Fruit fly (Drosophila melanogaster) whole organism, embryonic: ENCODE measurements around the gene Chrac-16.

Source experiments
- CG10431 ChIP-seq: fragments of 200-800 bp; sonication (Bioruptor generic); optimal IDR thresholded peaks from 3 replicates; lab custom pipeline; 2018; ENCODE audit warnings: missing biosample characterization, mild to moderate bottlenecking, missing genetic modification characterization
- CG10654 ChIP-seq: fragments of 200-800 bp; sonication (Bioruptor generic); optimal IDR thresholded peaks from 2 replicates; lab custom pipeline; 2016; ENCODE audit warnings: missing biosample characterization, missing genetic modification characterization
- CG10979 ChIP-seq: fragments of 200-800 bp; sonication (Bioruptor generic); optimal IDR thresholded peaks from 2 replicates; lab custom pipeline; 2018; ENCODE audit warnings: missing biosample characterization, mild to moderate bottlenecking, missing genetic modification characterization, moderate library complexity
- CG13287 ChIP-seq: fragments of 200-800 bp; sonication (Bioruptor generic); IDR thresholded peaks from 2 replicates; pipeline ENCODE4 v1.3.6; 2022; ENCODE audit warnings: missing biosample characterization, missing genetic modification characterization; ENCODE audit not compliant: partially characterized antibody
- CG14014 ChIP-seq: fragments of 200-800 bp; sonication (Bioruptor generic); IDR thresholded peaks from 2 replicates; pipeline ENCODE4 v1.3.6; 2022; ENCODE audit warnings: missing biosample characterization, missing genetic modification characterization
- CG16813 ChIP-seq: fragments of 200-800 bp; sonication (Bioruptor generic); IDR thresholded peaks from 3 replicates; pipeline ENCODE4 v1.3.6; 2022; ENCODE audit warnings: missing biosample characterization, missing genetic modification characterization; ENCODE audit not compliant: partially characterized antibody
- CG17186 ChIP-seq: fragments of 200-800 bp; sonication (Bioruptor generic); optimal IDR thresholded peaks from 3 replicates; lab custom pipeline; 2017; ENCODE audit warnings: missing biosample characterization, missing genetic modification reagents, missing genetic modification characterization
- CG17612 ChIP-seq: fragments of 200-800 bp; sonication (Bioruptor generic); IDR thresholded peaks from 2 replicates; pipeline ENCODE4 v1.3.6; 2022; ENCODE audit warnings: missing biosample characterization, missing genetic modification characterization
- CG17912 ChIP-seq: fragments of 200-800 bp; sonication (Bioruptor generic); optimal IDR thresholded peaks from 2 replicates; lab custom pipeline; 2018; ENCODE audit warnings: missing biosample characterization, mild to moderate bottlenecking, missing genetic modification characterization
- CG2678 ChIP-seq: fragments of 200-800 bp; sonication (Bioruptor generic); optimal IDR thresholded peaks from 3 replicates; lab custom pipeline; 2019; ENCODE audit warnings: missing biosample characterization, mild to moderate bottlenecking, missing genetic modification characterization, moderate library complexity
- CG31388 ChIP-seq: fragments of 200-800 bp; sonication (Bioruptor generic); optimal IDR thresholded peaks from 2 replicates; lab custom pipeline; 2016; ENCODE audit warnings: missing biosample characterization, missing genetic modification characterization
- CG3847 ChIP-seq: fragments of 200-800 bp; sonication (Bioruptor generic); IDR thresholded peaks from 2 replicates; pipeline ENCODE4 v1.3.6; 2022; ENCODE audit warnings: missing biosample characterization, missing genetic modification characterization
- CG4360 ChIP-seq: fragments of 200-800 bp; sonication (Bioruptor generic); IDR thresholded peaks from 2 replicates; pipeline ENCODE4 v1.3.6; 2022; ENCODE audit warnings: missing biosample characterization, missing genetic modification characterization
- CG5180 ChIP-seq: fragments of 200-800 bp; sonication (Bioruptor generic); optimal IDR thresholded peaks from 3 replicates; lab custom pipeline; 2017; ENCODE audit warnings: missing biosample characterization, missing genetic modification characterization, mild to moderate bottlenecking, moderate library complexity, missing genetic modification reagents
- CG6854 ChIP-seq: fragments of 200-800 bp; sonication (Bioruptor generic); optimal IDR thresholded peaks from 3 replicates; lab custom pipeline; 2017; ENCODE audit warnings: missing biosample characterization, mild to moderate bottlenecking, missing genetic modification characterization
- D19B ChIP-seq: fragments of 200-800 bp; sonication (Bioruptor generic); optimal IDR thresholded peaks from 2 replicates; lab custom pipeline; 2017; ENCODE audit warnings: missing biosample characterization, mild to moderate bottlenecking, missing genetic modification characterization
- Dbx ChIP-seq: fragments of 200-800 bp; sonication (Bioruptor generic); IDR thresholded peaks from 3 replicates; pipeline ENCODE4 v1.3.6; 2022; ENCODE audit warnings: missing biosample characterization, missing genetic modification characterization
- Deaf1 ChIP-seq: fragments of 200-800 bp; optimal IDR thresholded peaks from 3 replicates; lab custom pipeline; 2019; ENCODE audit warnings: missing biosample characterization, mild to moderate bottlenecking, missing genetic modification characterization, moderate library complexity
- Dip3 ChIP-seq: fragments of 200-800 bp; sonication (Bioruptor generic); optimal IDR thresholded peaks from 3 replicates; lab custom pipeline; 2016; ENCODE audit warnings: missing biosample characterization, missing genetic modification characterization
- E2f1 ChIP-seq: fragments of 200-800 bp; sonication (Bioruptor generic); IDR thresholded peaks from 2 replicates; pipeline ENCODE4 v1.3.6; 2022; ENCODE audit warnings: missing biosample characterization, missing genetic modification characterization
- Ets97D ChIP-seq: fragments of 200-800 bp; sonication (Bioruptor generic); optimal IDR thresholded peaks from 3 replicates; lab custom pipeline; 2016; ENCODE audit warnings: missing biosample characterization, missing genetic modification characterization
- H15 ChIP-seq: fragments of 200-800 bp; sonication (Bioruptor generic); IDR thresholded peaks from 3 replicates; pipeline ENCODE4 v1.3.6; 2022; ENCODE audit warnings: missing biosample characterization, missing genetic modification characterization
- HmgZ ChIP-seq: fragments of 200-800 bp; sonication (Bioruptor generic); optimal IDR thresholded peaks from 2 replicates; lab custom pipeline; 2018; ENCODE audit warnings: missing biosample characterization, mild to moderate bottlenecking, missing genetic modification characterization
- Lim3 ChIP-seq: fragments of 200-800 bp; sonication (Bioruptor generic); IDR thresholded peaks from 2 replicates; pipeline ENCODE4 v1.3.6; 2022; ENCODE audit warnings: missing biosample characterization, missing genetic modification characterization
- Meics ChIP-seq: fragments of 200-800 bp; sonication (Bioruptor generic); optimal IDR thresholded peaks from 2 replicates; lab custom pipeline; 2017; ENCODE audit warnings: missing biosample characterization, mild to moderate bottlenecking, missing genetic modification characterization
- Neu2 ChIP-seq: fragments of 200-800 bp; sonication (Bioruptor generic); optimal IDR thresholded peaks from 3 replicates; lab custom pipeline; 2016; ENCODE audit warnings: missing biosample characterization, missing genetic modification characterization, borderline replicate concordance
- Rfx ChIP-seq: fragments of 200-800 bp; sonication (Bioruptor generic); IDR thresholded peaks from 2 replicates; pipeline ENCODE4 v1.3.6; 2022; ENCODE audit warnings: missing biosample characterization, missing genetic modification characterization
- Tbp ChIP-seq: fragments of >200 bp; optimal IDR thresholded peaks from 2 replicates; lab custom pipeline; 2018; ENCODE audit warnings: missing biosample characterization, missing genetic modification characterization
- ap ChIP-seq: fragments of 200-800 bp; sonication (Bioruptor generic); IDR thresholded peaks from 2 replicates; pipeline ENCODE4 v1.3.6; 2022; ENCODE audit warnings: missing biosample characterization, missing genetic modification characterization
- ash1 ChIP-seq: fragments of 200-800 bp; sonication (Bioruptor generic); optimal IDR thresholded peaks from 2 replicates; lab custom pipeline; 2018; ENCODE audit warnings: missing biosample characterization, mild to moderate bottlenecking, missing genetic modification characterization
- cad ChIP-seq: fragments of >200 bp; optimal IDR thresholded peaks from 2 replicates; lab custom pipeline; 2017; ENCODE audit warnings: missing biosample characterization, missing genetic modification characterization
- chm ChIP-seq: fragments of 200-800 bp; sonication (Bioruptor generic); IDR thresholded peaks from 2 replicates; pipeline ENCODE4 v1.3.6; 2022; ENCODE audit warnings: missing biosample characterization, missing genetic modification characterization
- danr ChIP-seq: fragments of 200-800 bp; sonication (Bioruptor generic); IDR thresholded peaks from 2 replicates; pipeline ENCODE4 v1.3.6; 2022; ENCODE audit warnings: missing biosample characterization, missing genetic modification characterization
- dm ChIP-seq: fragments of 200-800 bp; sonication (Bioruptor generic); optimal IDR thresholded peaks from 3 replicates; lab custom pipeline; 2016; ENCODE audit warnings: missing biosample characterization, missing genetic modification characterization
- dysf ChIP-seq: fragments of 200-800 bp; sonication (Bioruptor generic); IDR thresholded peaks from 3 replicates; pipeline ENCODE4 v1.3.6; 2022; ENCODE audit warnings: missing biosample characterization, missing genetic modification characterization
- ftz-f1 ChIP-seq: fragments of 200-800 bp; sonication (Bioruptor generic); optimal IDR thresholded peaks from 2 replicates; lab custom pipeline; 2016; ENCODE audit warnings: missing biosample characterization, missing genetic modification characterization
- gcm ChIP-seq: fragments of 200-800 bp; sonication (Bioruptor generic); optimal IDR thresholded peaks from 2 replicates; lab custom pipeline; 2019; ENCODE audit warnings: missing biosample characterization, mild to moderate bottlenecking, missing genetic modification characterization, moderate library complexity
- her ChIP-seq: fragments of 200-800 bp; sonication (Bioruptor generic); optimal IDR thresholded peaks from 2 replicates; lab custom pipeline; 2016; ENCODE audit warnings: missing biosample characterization, missing genetic modification characterization
- insv ChIP-seq, 2 experiments: fragments of 200-800 bp; sonication (Bioruptor generic); optimal IDR thresholded peaks; 3 replicates each; lab custom pipeline; 2016 to 2018; ENCODE audit warnings: missing biosample characterization in 2 of 2, missing genetic modification characterization in 2 of 2
- nerfin-2 ChIP-seq: fragments of 200-800 bp; sonication (Bioruptor generic); IDR thresholded peaks from 2 replicates; pipeline ENCODE4 v1.3.6; 2022; ENCODE audit warnings: missing biosample characterization, missing genetic modification characterization; ENCODE audit not compliant: partially characterized antibody
- pb ChIP-seq: fragments of 200-800 bp; sonication (Bioruptor generic); optimal IDR thresholded peaks from 3 replicates; lab custom pipeline; 2016; ENCODE audit warnings: missing biosample characterization, missing genetic modification characterization
- sc ChIP-seq, 3 experiments: fragments of >200 bp in 2 of 3; fragments of 200-800 bp in 1 of 3; sonication (Bioruptor generic) in 1 of 3; optimal IDR thresholded peaks; 2 replicates in 2 of 3; 3 replicates in 1 of 3; lab custom pipeline; 2017; ENCODE audit warnings: mild to moderate bottlenecking in 1 of 3, missing biosample characterization in 1 of 3, missing genetic modification characterization in 1 of 3, missing genetic modification reagents in 1 of 3
- sens ChIP-seq: fragments of 200-800 bp; sonication (Bioruptor generic); peaks from one replicate; lab custom pipeline; 2016; ENCODE audit warnings: missing biosample characterization, missing genetic modification characterization
- sim ChIP-seq: fragments of 200-800 bp; sonication (Bioruptor generic); IDR thresholded peaks from 2 replicates; pipeline ENCODE4 v1.3.6; 2022; ENCODE audit warnings: missing biosample characterization, missing genetic modification characterization
- sima ChIP-seq: fragments of 200-800 bp; sonication (Bioruptor generic); optimal IDR thresholded peaks from 2 replicates; lab custom pipeline; 2016; ENCODE audit warnings: missing biosample characterization, missing genetic modification characterization
- twi ChIP-seq: fragments of 200-800 bp; optimal IDR thresholded peaks from 2 replicates; lab custom pipeline; 2019; ENCODE audit warnings: missing biosample characterization, mild to moderate bottlenecking, missing genetic modification characterization, moderate library complexity
- vnd ChIP-seq: fragments of 200-800 bp; sonication (Bioruptor generic); IDR thresholded peaks from 3 replicates; pipeline ENCODE4 v1.3.6; 2022; ENCODE audit warnings: missing biosample characterization, missing genetic modification characterization; ENCODE audit not compliant: partially characterized antibody
- wor ChIP-seq: fragments of 200-800 bp; sonication (Bioruptor generic); IDR thresholded peaks from 2 replicates; pipeline ENCODE4 v1.3.6; 2022; ENCODE audit warnings: missing biosample characterization, missing genetic modification characterization
- z ChIP-seq: fragments of 200-800 bp; sonication (Bioruptor generic); IDR thresholded peaks from 3 replicates; pipeline ENCODE4 v1.3.6; 2022; ENCODE audit warnings: missing biosample characterization, missing genetic modification characterization
- zfh2 ChIP-seq: fragments of 200-800 bp; sonication (Bioruptor generic); optimal IDR thresholded peaks from 2 replicates; lab custom pipeline; 2016; ENCODE audit warnings: missing biosample characterization, missing genetic modification characterization

Chrac-16 gene

dm6 chrX:12006678-12007441, 10.9 kb downstream of the Chrac-16 start, which contains the start of gene CG1806 (continued):
- no peak for TF ChIP-seq sc (optimal IDR thresholded peaks at IDR 0.05; lab: Kevin White, UChicago)
- no peak for TF ChIP-seq sc (GFP tag; optimal IDR thresholded peaks at IDR 0.05; lab: Kevin White, UChicago)
- TF ChIP-seq Lim3 (GFP tag; lab: Robert Waterston, UW): no peak
- TF ChIP-seq CG31388 (GFP tag; lab: Kevin White, UChicago): no peak
- TF ChIP-seq danr (GFP tag; lab: Robert Waterston, UW): no peak
- TF ChIP-seq CG4360 (GFP tag; lab: Robert Waterston, UW): no peak
- TF ChIP-seq z (GFP tag; lab: Robert Waterston, UW): peak; percentile 62; the same call in 1 of the 3 replicates
- no peak for TF ChIP-seq zfh2 (GFP tag; lab: Kevin White, UChicago)
- no peak for TF ChIP-seq ap (GFP tag; lab: Robert Waterston, UW)
- no peak for TF ChIP-seq dysf (GFP tag; lab: Robert Waterston, UW)
- TF ChIP-seq Ets97D (GFP tag; lab: Kevin White, UChicago): no peak
- TF ChIP-seq dm: no peak
- no peak for TF ChIP-seq sima
- no peak for TF ChIP-seq H15
- no peak for TF ChIP-seq D19B
- peak; percentile 24; the same call in 1 of the 2 replicates for TF ChIP-seq Rfx (GFP tag; lab: Robert Waterston, UW)
- TF ChIP-seq nerfin-2: no peak
- TF ChIP-seq cad (GFP tag; lab: Kevin White, UChicago): peak; percentile 22
- no peak for TF ChIP-seq ash1 (GFP tag; lab: Kevin White, UChicago)
- no peak for TF ChIP-seq vnd
- TF ChIP-seq CG16813: no peak
- no peak for TF ChIP-seq Dip3 (GFP tag; lab: Kevin White, UChicago)
- no peak for TF ChIP-seq her (GFP tag; lab: Kevin White, UChicago)
- TF ChIP-seq chm (GFP tag; lab: Robert Waterston, UW): peak; percentile 18; the same call in 1 of the 2 replicates
- TF ChIP-seq CG14014 (GFP tag; lab: Robert Waterston, UW): peak; percentile 27; the same call in 1 of the 2 replicates
- peak; percentile 27 for TF ChIP-seq CG13287 (GFP tag; lab: Robert Waterston, UW)
- peak; percentile 6 for TF ChIP-seq CG2678 (tag; lab: Kevin White, UChicago)
- TF ChIP-seq HmgZ (tag; lab: Kevin White, UChicago): no peak
- TF ChIP-seq wor (GFP tag; lab: Robert Waterston, UW): no peak
- TF ChIP-seq CG6854 (GFP tag; lab: Kevin White, UChicago): peak; percentile 10
- no peak for TF ChIP-seq Neu2 (GFP tag; lab: Kevin White, UChicago)
- no peak for TF ChIP-seq pb (GFP tag; lab: Kevin White, UChicago)
- TF ChIP-seq insv (GFP tag; optimal IDR thresholded peaks at IDR 0.05; lab: Kevin White, UChicago): no peak
- TF ChIP-seq gcm: peak; percentile 17
- peak; percentile 68 for TF ChIP-seq sens (GFP tag; lab: Kevin White, UChicago)
- peak; percentile 19 for TF ChIP-seq ftz-f1 (GFP tag; lab: Kevin White, UChicago)
- no peak for TF ChIP-seq CG10431
- TF ChIP-seq Meics (GFP tag; lab: Kevin White, UChicago): no peak
- no peak for TF ChIP-seq twi (tag; lab: Kevin White, UChicago)
- TF ChIP-seq CG10979 (tag; lab: Kevin White, UChicago): no peak
- no peak for TF ChIP-seq CG17186 (GFP tag; lab: Kevin White, UChicago)
- TF ChIP-seq Deaf1 (tag; lab: Kevin White, UChicago): peak; percentile 26
- peak; percentile 45; the same call in 1 of the 3 replicates for TF ChIP-seq Dbx
- TF ChIP-seq CG3847 (GFP tag; lab: Robert Waterston, UW): no peak
- peak; percentile 3 for TF ChIP-seq CG5180 (GFP tag; lab: Kevin White, UChicago)
- TF ChIP-seq E2f1 (GFP tag; lab: Robert Waterston, UW): no peak
- no peak for TF ChIP-seq CG17612 (GFP tag; lab: Robert Waterston, UW)
- TF ChIP-seq CG17912 (GFP tag; lab: Kevin White, UChicago): no peak
- no peak for TF ChIP-seq Tbp (GFP tag; lab: Kevin White, UChicago)
- no peak for TF ChIP-seq sim
- TF ChIP-seq CG10654 (GFP tag; lab: Kevin White, UChicago): no peak
